Worm (Caenorhabditis elegans) whole organism, L1 larva: ENCODE data around the gene pitp-1.

Source experiments
- C16A3.4 ChIP-seq: fragments of 150-350 bp; optimal IDR thresholded peaks from 2 replicates; lab custom pipeline; 2014; ENCODE audit warnings: missing biosample characterization, missing genetic modification characterization
- F16B12.6 ChIP-seq: fragments of 150-350 bp; optimal IDR thresholded peaks from 2 replicates; lab custom pipeline; 2014; ENCODE audit warnings: missing biosample characterization, missing genetic modification characterization
- Y116A8C.19 ChIP-seq: sonication (generic microtip); optimal IDR thresholded peaks from 2 replicates; lab custom pipeline; 2016; ENCODE audit warnings: missing compliant biosample characterization, missing genetic modification characterization, borderline replicate concordance
- aha-1 ChIP-seq: fragments of 150-350 bp; optimal IDR thresholded peaks from 2 replicates; lab custom pipeline; 2014; ENCODE audit warnings: missing biosample characterization, missing genetic modification characterization
- blmp-1 ChIP-seq: fragments of 150-350 bp; optimal IDR thresholded peaks from 2 replicates; lab custom pipeline; 2014; ENCODE audit warnings: missing biosample characterization, missing genetic modification characterization
- ceh-63 ChIP-seq: fragments of 200-800 bp; sonication (Bioruptor generic); optimal IDR thresholded peaks from 2 replicates; lab custom pipeline; 2018; ENCODE audit warnings: mild to moderate bottlenecking, missing genetic modification characterization, missing compliant biosample characterization
- ceh-8 ChIP-seq: fragments of 200-800 bp; sonication (Bioruptor generic); optimal IDR thresholded peaks from 2 replicates; lab custom pipeline; 2018; ENCODE audit warnings: mild to moderate bottlenecking, missing genetic modification characterization, moderate library complexity, missing compliant biosample characterization
- ceh-82 ChIP-seq, 3 experiments: fragments of 150-350 bp in 1 of 3; sonication (generic microtip) in 2 of 3; optimal IDR thresholded peaks; 2 replicates each; lab custom pipeline; 2014 to 2017; ENCODE audit warnings: missing biosample characterization in 3 of 3, missing genetic modification characterization in 3 of 3
- ceh-88 ChIP-seq: fragments of 200-800 bp; sonication (Bioruptor generic); IDR thresholded peaks from 2 replicates; pipeline ENCODE4 v1.3.6; 2022; ENCODE audit warnings: missing genetic modification characterization, missing compliant biosample characterization
- ces-1 ChIP-seq: fragments of 150-350 bp; optimal IDR thresholded peaks from 2 replicates; lab custom pipeline; 2014; ENCODE audit warnings: missing biosample characterization, missing genetic modification reagents, missing genetic modification characterization
- dpl-1 ChIP-seq, 3 experiments: fragments of 150-350 bp in 2 of 3; sonication (generic microtip) in 1 of 3; optimal IDR thresholded peaks; 2 replicates each; lab custom pipeline; 2014 to 2017; ENCODE audit warnings: missing biosample characterization in 3 of 3, missing genetic modification characterization in 3 of 3, missing genetic modification reagents in 3 of 3
- dsc-1 ChIP-seq: sonication (generic microtip); optimal IDR thresholded peaks from 2 replicates; lab custom pipeline; 2016; ENCODE audit warnings: mild to moderate bottlenecking, missing genetic modification characterization, missing compliant biosample characterization
- efl-1 ChIP-seq, 4 experiments: fragments of 150-350 bp; optimal IDR thresholded peaks in 3 of 4; peaks in 1 of 4; 1 replicate in 1 of 4; 2 replicates in 3 of 4; lab custom pipeline; 2014; ENCODE audit warnings: missing biosample characterization in 2 of 4, missing genetic modification characterization in 2 of 4, missing genetic modification reagents in 2 of 4
- egl-13 ChIP-seq: sonication (generic microtip); optimal IDR thresholded peaks from 2 replicates; lab custom pipeline; 2016; ENCODE audit warnings: missing genotype, missing genetic modification reagents, missing genetic modification characterization, missing compliant biosample characterization
- egl-27 ChIP-seq, 2 experiments: fragments of 150-350 bp in 1 of 2; sonication (generic microtip); optimal IDR thresholded peaks; 3 replicates each; lab custom pipeline; 2017 to 2018; ENCODE audit warnings: missing biosample characterization in 2 of 2, missing genetic modification characterization in 2 of 2, missing genetic modification reagents in 2 of 2
- elt-3 ChIP-seq, 6 experiments: fragments of 150-350 bp in 1 of 6; sonication (generic microtip); optimal IDR thresholded peaks; 2 replicates each; lab custom pipeline; 2017 to 2018; ENCODE audit warnings: missing biosample characterization in 6 of 6, missing genetic modification characterization in 6 of 6, inconsistent platforms in 1 of 6
- fkh-10 ChIP-seq: sonication (generic microtip); optimal IDR thresholded peaks from 2 replicates; lab custom pipeline; 2017; ENCODE audit warnings: missing biosample characterization, missing genetic modification reagents, missing genetic modification characterization
- fos-1 ChIP-seq: fragments of 150-350 bp; optimal IDR thresholded peaks from 2 replicates; lab custom pipeline; 2014; ENCODE audit warnings: missing biosample characterization, missing genetic modification characterization
- grh-1 ChIP-seq: fragments of 200-800 bp; sonication (Bioruptor generic); IDR thresholded peaks from 2 replicates; pipeline ENCODE4 v1.3.6; 2022; ENCODE audit warnings: missing genetic modification reagents, missing genetic modification characterization, missing compliant biosample characterization
- hpl-2 ChIP-seq: fragments of 150-350 bp; optimal IDR thresholded peaks from 2 replicates; lab custom pipeline; 2014; ENCODE audit warnings: missing biosample characterization, missing genetic modification reagents, missing genetic modification characterization
- jun-1 ChIP-seq: fragments of 150-350 bp; optimal IDR thresholded peaks from 2 replicates; lab custom pipeline; 2014; ENCODE audit warnings: missing biosample characterization, missing genetic modification reagents, missing genetic modification characterization
- lin-14 ChIP-seq: fragments of 200-800 bp; sonication (Bioruptor generic); optimal IDR thresholded peaks from 2 replicates; lab custom pipeline; 2018; ENCODE audit warnings: mild to moderate bottlenecking, missing genetic modification characterization, moderate library complexity, missing compliant biosample characterization
- mab-9 ChIP-seq: fragments of 200-800 bp; sonication (Bioruptor generic); IDR thresholded peaks from 2 replicates; pipeline ENCODE4 v1.3.6; 2022; ENCODE audit warnings: missing genetic modification reagents, missing genetic modification characterization, missing compliant biosample characterization
- mdl-1 ChIP-seq, 2 experiments: fragments of 150-350 bp; optimal IDR thresholded peaks; 2 replicates each; lab custom pipeline; 2014 to 2017; ENCODE audit warnings: missing biosample characterization in 2 of 2, missing genetic modification characterization in 2 of 2, inconsistent platforms in 1 of 2
- mef-2 ChIP-seq: fragments of 150-350 bp; optimal IDR thresholded peaks from 2 replicates; lab custom pipeline; 2014; ENCODE audit warnings: missing biosample characterization, missing genetic modification characterization
- nhr-19 ChIP-seq: fragments of 200-800 bp; sonication (Bioruptor generic); conservative IDR thresholded peaks from 2 replicates; pipeline ENCODE4 v1.3.6; 2022; ENCODE audit warnings: missing genetic modification characterization, missing compliant biosample characterization
- nhr-20 ChIP-seq: sonication (generic microtip); optimal IDR thresholded peaks from 2 replicates; lab custom pipeline; 2016; ENCODE audit warnings: mild to moderate bottlenecking, missing genetic modification characterization, missing compliant biosample characterization
- nhr-28 ChIP-seq: fragments of 150-350 bp; optimal IDR thresholded peaks from 2 replicates; lab custom pipeline; 2014; ENCODE audit warnings: missing biosample characterization, missing genetic modification characterization
- nhr-71 ChIP-seq: sonication (generic microtip); optimal IDR thresholded peaks from 2 replicates; lab custom pipeline; 2016; ENCODE audit warnings: mild to moderate bottlenecking, missing genetic modification characterization, moderate library complexity, missing compliant biosample characterization
- nhr-76 ChIP-seq: sonication (generic microtip); optimal IDR thresholded peaks from 2 replicates; lab custom pipeline; 2017; ENCODE audit warnings: missing biosample characterization, missing genetic modification characterization
- nhr-77 ChIP-seq: fragments of 150-350 bp; optimal IDR thresholded peaks from 2 replicates; lab custom pipeline; 2014; ENCODE audit warnings: missing biosample characterization, missing genetic modification characterization
- nhr-84 ChIP-seq: sonication (generic microtip); optimal IDR thresholded peaks from 2 replicates; lab custom pipeline; 2017; ENCODE audit warnings: missing biosample characterization, missing genetic modification characterization
- nhr-85 ChIP-seq: sonication (generic microtip); peaks from one replicate; lab custom pipeline; 2016; ENCODE audit warnings: missing genetic modification characterization, inconsistent platforms, missing compliant biosample characterization
- pag-3 ChIP-seq: sonication (generic microtip); optimal IDR thresholded peaks from 2 replicates; lab custom pipeline; 2017; ENCODE audit warnings: missing genetic modification characterization, mild to moderate bottlenecking, missing compliant biosample characterization, antibody characterized with exemption, borderline replicate concordance; ENCODE audit not compliant: insufficient read depth
- pax-3 ChIP-seq: fragments of 200-800 bp; sonication (Bioruptor generic); optimal IDR thresholded peaks from 2 replicates; lab custom pipeline; 2018; ENCODE audit warnings: mild to moderate bottlenecking, missing genetic modification characterization, moderate library complexity, missing compliant biosample characterization
- pqm-1 ChIP-seq: sonication (generic microtip); optimal IDR thresholded peaks from 3 replicates; lab custom pipeline; 2017; ENCODE audit warnings: missing biosample characterization, missing genetic modification characterization
- skn-1 ChIP-seq: fragments of 150-350 bp; optimal IDR thresholded peaks from 2 replicates; lab custom pipeline; 2014; ENCODE audit warnings: missing biosample characterization, missing genetic modification characterization
- snpc-4 ChIP-seq: fragments of 150-350 bp; optimal IDR thresholded peaks from 2 replicates; lab custom pipeline; 2014; ENCODE audit warnings: missing biosample characterization, missing genetic modification characterization
- sox-4 ChIP-seq: sonication (generic microtip); optimal IDR thresholded peaks from 2 replicates; lab custom pipeline; 2016; ENCODE audit warnings: missing genetic modification characterization, missing compliant biosample characterization
- sptf-1 ChIP-seq: fragments of 150-350 bp; optimal IDR thresholded peaks from 2 replicates; lab custom pipeline; 2014; ENCODE audit warnings: missing biosample characterization, missing genetic modification characterization
- sup-37 ChIP-seq: fragments of 200-800 bp; sonication (Bioruptor generic); optimal IDR thresholded peaks from 2 replicates; lab custom pipeline; 2018; ENCODE audit warnings: mild to moderate bottlenecking, missing genetic modification characterization, missing compliant biosample characterization
- swsn-7 ChIP-seq: sonication (generic microtip); optimal IDR thresholded peaks from 2 replicates; lab custom pipeline; 2016; ENCODE audit warnings: missing genetic modification characterization, missing compliant biosample characterization
- tbx-2 ChIP-seq: sonication (generic microtip); optimal IDR thresholded peaks from 2 replicates; lab custom pipeline; 2016; ENCODE audit warnings: missing genetic modification characterization, missing compliant biosample characterization
- tlp-1 ChIP-seq: fragments of 150-350 bp; optimal IDR thresholded peaks from 2 replicates; lab custom pipeline; 2014; ENCODE audit warnings: missing biosample characterization, missing genetic modification characterization
- unc-62 ChIP-seq: fragments of 150-350 bp; optimal IDR thresholded peaks from 2 replicates; lab custom pipeline; 2014; ENCODE audit warnings: missing biosample characterization, missing genetic modification reagents, missing genetic modification characterization
- zag-1 ChIP-seq: fragments of 150-350 bp; optimal IDR thresholded peaks from 2 replicates; lab custom pipeline; 2014; ENCODE audit warnings: missing biosample characterization, missing genetic modification characterization
- zip-4 ChIP-seq: fragments of 200-800 bp; sonication (Bioruptor generic); optimal IDR thresholded peaks from 2 replicates; lab custom pipeline; 2018; ENCODE audit warnings: mild to moderate bottlenecking, missing genetic modification characterization, moderate library complexity, missing compliant biosample characterization
- ztf-4 ChIP-seq: fragments of 150-350 bp; optimal IDR thresholded peaks from 2 replicates; lab custom pipeline; 2014; ENCODE audit warnings: missing biosample characterization, missing genetic modification characterization

Gene pitp-1

ce11 chrIII:3564762-3565359 lies 35.3 kb upstream of the pitp-1 start (continued):
- TF ChIP-seq ceh-82 (tag; optimal IDR thresholded peaks at IDR 0.05; lab: Kevin White, UChicago) (no peak), pax-3 (tag; lab: Kevin White, UChicago) (peak; percentile 97), nhr-77 (tag; lab: Kevin White, UChicago) (no peak), fkh-10 (GFP tag; lab: Kevin White, UChicago) (no peak), C16A3.4 (tag; lab: Kevin White, UChicago) (no peak), nhr-20 (tag; lab: Kevin White, UChicago) (no peak), egl-13 (tag; lab: Kevin White, UChicago) (peak; percentile 32), ztf-4 (no peak), sox-4 (no peak), ces-1 (GFP tag; lab: Kevin White, UChicago) (no peak), lin-14 (peak; percentile 5), dsc-1 (tag; lab: Kevin White, UChicago) (peak; percentile 42)

ce11 chrIII:3562276-3562675 lies 32.7 kb upstream of the pitp-1 start:
- no peak for TF ChIP-seq tbx-2 (tag; lab: Kevin White, UChicago)
- TF ChIP-seq egl-27 (tag; optimal IDR thresholded peaks at IDR 0.05; lab: Kevin White, UChicago): no peak
- no peak for TF ChIP-seq tlp-1 (tag; lab: Kevin White, UChicago)
- peak; percentile 6 for TF ChIP-seq sptf-1 (tag; lab: Kevin White, UChicago)
- no peak for TF ChIP-seq snpc-4 (tag; lab: Kevin White, UChicago)
- TF ChIP-seq efl-1 (optimal IDR thresholded peaks at IDR 0.05; lab: Kevin White, UChicago): no peak
- no peak for TF ChIP-seq efl-1 (GFP tag; optimal IDR thresholded peaks at IDR 0.05 in 1 of 2; lab: Kevin White, UChicago)
- TF ChIP-seq fos-1 (tag; lab: Kevin White, UChicago): no peak
- TF ChIP-seq, all 84 proteins: peak for 1

ce11 chrIII:3560235-3560634 lies 30.6 kb upstream of the pitp-1 start:
- peak; percentile 64 for TF ChIP-seq ceh-63 (GFP tag; lab: Kevin White, UChicago)
- no peak for TF ChIP-seq fos-1 (tag; lab: Kevin White, UChicago)
- TF ChIP-seq pax-3 (tag; lab: Kevin White, UChicago): no peak
- TF ChIP-seq aha-1: no peak
- no peak for TF ChIP-seq nhr-85 (tag; lab: Kevin White, UChicago)
- no peak for TF ChIP-seq mdl-1 (tag; optimal IDR thresholded peaks at IDR 0.05; lab: Kevin White, UChicago)
- TF ChIP-seq fkh-10 (GFP tag; lab: Kevin White, UChicago): no peak
- TF ChIP-seq nhr-19 (GFP tag; lab: Robert Waterston, UW): no peak
- TF ChIP-seq pag-3 (tag; lab: Kevin White, UChicago): no peak
- TF ChIP-seq unc-62 (GFP tag; lab: Kevin White, UChicago): no peak
- TF ChIP-seq nhr-71 (tag; lab: Kevin White, UChicago): peak; percentile 69
- TF ChIP-seq mef-2 (tag; lab: Kevin White, UChicago): no peak
- no peak for TF ChIP-seq nhr-84 (tag; lab: Kevin White, UChicago)
- TF ChIP-seq ceh-88 (GFP tag; lab: Robert Waterston, UW): no peak
- TF ChIP-seq hpl-2: no peak
- peak; percentile 83 for TF ChIP-seq lin-14
- TF ChIP-seq nhr-28 (tag; lab: Kevin White, UChicago): no peak
- peak; percentile 22 for TF ChIP-seq ceh-8
- TF ChIP-seq mab-9 (GFP tag; lab: Robert Waterston, UW): no peak
- TF ChIP-seq sup-37 (GFP tag; lab: Kevin White, UChicago): no peak
- no peak for TF ChIP-seq zip-4 (GFP tag; lab: Kevin White, UChicago)
- TF ChIP-seq nhr-77 (tag; lab: Kevin White, UChicago): no peak
- TF ChIP-seq nhr-76 (tag; lab: Kevin White, UChicago): no peak
- TF ChIP-seq elt-3 (tag; optimal IDR thresholded peaks at IDR 0.05; lab: Kevin White, UChicago): no peak
- TF ChIP-seq F16B12.6 (tag; lab: Kevin White, UChicago): no peak
- TF ChIP-seq skn-1 (tag; lab: Kevin White, UChicago): no peak
- no peak for TF ChIP-seq swsn-7
- TF ChIP-seq grh-1 (GFP tag; lab: Robert Waterston, UW): no peak
- TF ChIP-seq pqm-1: no peak
- no peak for TF ChIP-seq Y116A8C.19 (tag; lab: Kevin White, UChicago)
- no peak for TF ChIP-seq egl-13 (tag; lab: Kevin White, UChicago)
- no peak for TF ChIP-seq zag-1 (tag; lab: Kevin White, UChicago)
- TF ChIP-seq nhr-20 (tag; lab: Kevin White, UChicago): no peak
- TF ChIP-seq jun-1 (tag; lab: Kevin White, UChicago): no peak
- no peak for TF ChIP-seq blmp-1 (tag; lab: Kevin White, UChicago)
- TF ChIP-seq dpl-1 (GFP tag; optimal IDR thresholded peaks at IDR 0.05; lab: Kevin White, UChicago): no peak
